Worm (Caenorhabditis elegans): ENCODE results near the gene grl-22.

DNA sequence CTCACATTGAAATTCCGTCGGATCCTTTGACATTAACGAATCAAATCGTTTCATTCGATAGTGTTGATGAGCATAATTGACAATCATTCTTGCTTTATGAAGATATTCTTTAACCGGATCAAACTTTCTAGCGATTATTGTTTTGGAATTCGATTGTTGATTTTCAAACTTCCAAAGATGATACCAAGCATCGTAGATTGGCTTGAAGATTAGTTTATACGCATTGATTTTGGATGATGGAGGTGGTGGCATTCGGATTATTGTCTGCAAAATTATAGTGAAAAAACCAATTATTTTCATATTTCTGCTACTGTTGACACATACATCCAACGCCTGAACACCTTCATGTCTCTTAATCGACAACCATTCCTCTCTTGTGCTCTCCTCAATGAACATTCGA, 25.7 kb downstream of the grl-22 start:
- TF ChIP-seq tab-1 (GFP tag; IDR thresholded peaks at IDR 0.05) (no peak), ztf-23 (GFP tag; IDR thresholded peaks at IDR 0.05) (no peak), med-1 (GFP tag; optimal IDR thresholded peaks at IDR 0.05; ENCODE audit: insufficient read depth) (no peak), ztf-29 (GFP tag; IDR thresholded peaks at IDR 0.05) (no peak)
